Fruit fly (Drosophila melanogaster): ENCODE measurements around the gene Hcf.

Gene Hcf

dm6 chr4:405225-405624, 45.5 kb downstream of the Hcf start:
- TF ChIP-seq peb (GFP tag; IDR thresholded peaks at IDR 0.05) (no peak), shn (GFP tag; optimal IDR thresholded peaks at IDR 0.05) (no peak), Gsc (GFP tag; IDR thresholded peaks at IDR 0.05) (no peak), Hr78 (GFP tag; optimal IDR thresholded peaks at IDR 0.05) (no peak), scrt (GFP tag; optimal IDR thresholded peaks at IDR 0.05) (peak; percentile 20), CG2199 (GFP tag; IDR thresholded peaks at IDR 0.05) (peak; percentile 83; the same call in 2 of the 3 replicates), Ets65A (GFP tag) (peak; percentile 78)

- TF ChIP-seq Oaz (GFP tag; IDR thresholded peaks at IDR 0.05) (no peak), prd (optimal IDR thresholded peaks at IDR 0.05) (no peak), prd (GFP tag; IDR thresholded peaks at IDR 0.05) (no peak), CG30431 (GFP tag; optimal IDR thresholded peaks at IDR 0.05) (no peak), sisA (GFP tag; IDR thresholded peaks at IDR 0.05) (no peak), emc (GFP tag; optimal IDR thresholded peaks at IDR 0.05) (no peak), CG15479 (GFP tag; optimal IDR thresholded peaks at IDR 0.05) (peak; percentile 78), CG4424 (GFP tag; optimal IDR thresholded peaks at IDR 0.05) (no peak), Fer1 (GFP tag; optimal IDR thresholded peaks at IDR 0.05) (no peak), Ptx1 (GFP tag; IDR thresholded peaks at IDR 0.05) (no peak), tll (GFP tag; optimal IDR thresholded peaks at IDR 0.05) (peak in 1 of 2 experiments; percentile 98), Kr (GFP tag; optimal IDR thresholded peaks at IDR 0.05) (peak; percentile 54), CG12155 (GFP tag; optimal IDR thresholded peaks at IDR 0.05) (no peak), zen (tag; optimal IDR thresholded peaks at IDR 0.05) (peak; percentile 95), CG11504 (tag; optimal IDR thresholded peaks at IDR 0.05) (no peak), sens (GFP tag) (peak; percentile 21), Med (GFP tag) (peak; percentile 67), MESR4 (GFP tag; optimal IDR thresholded peaks at IDR 0.05) (no peak), CG12659 (GFP tag; optimal IDR thresholded peaks at IDR 0.05) (no peak), fd102C (GFP tag; optimal IDR thresholded peaks at IDR 0.05) (peak; percentile 76), odd (GFP tag; optimal IDR thresholded peaks at IDR 0.05) (no peak), Aef1 (GFP tag; IDR thresholded peaks at IDR 0.05) (no peak), salm (tag; optimal IDR thresholded peaks at IDR 0.05) (no peak), Myb (GFP tag; optimal IDR thresholded peaks at IDR 0.05) (no peak), nerfin-2 (GFP tag; IDR thresholded peaks at IDR 0.05; ENCODE audit: partially characterized antibody) (no peak), D19A (tag; optimal IDR thresholded peaks at IDR 0.05) (peak; percentile 67), Nf-YB (GFP tag; optimal IDR thresholded peaks at IDR 0.05) (peak; percentile 56), Adf1 (GFP tag; IDR thresholded peaks at IDR 0.05) (no peak), CG7928 (GFP tag; optimal IDR thresholded peaks at IDR 0.05) (no peak), Ravus (GFP tag; IDR thresholded peaks at IDR 0.05) (no peak), Dref (GFP tag; IDR thresholded peaks at IDR 0.05) (no peak), Rx (GFP tag; IDR thresholded peaks at IDR 0.05) (no peak), CG3847 (GFP tag; IDR thresholded peaks at IDR 0.05) (no peak), CG18476 (GFP tag; optimal IDR thresholded peaks at IDR 0.05) (no peak), CG1647 (GFP tag; optimal IDR thresholded peaks at IDR 0.05) (no peak), Awh (GFP tag; IDR thresholded peaks at IDR 0.05) (no peak), Stat92E (GFP tag; optimal IDR thresholded peaks at IDR 0.05) (no peak), cad (GFP tag; optimal IDR thresholded peaks at IDR 0.05) (peak; percentile 22), ken (GFP tag; IDR thresholded peaks at IDR 0.05) (no peak), peb (GFP tag; IDR thresholded peaks at IDR 0.05) (no peak), wek (GFP tag; optimal IDR thresholded peaks at IDR 0.05) (no peak), Six4 (GFP tag; optimal IDR thresholded peaks at IDR 0.05) (no peak), CG8924 (tag; optimal IDR thresholded peaks at IDR 0.05) (no peak), CkIIα-i1 (GFP tag; IDR thresholded peaks at IDR 0.05) (no peak), CG12769 (tag; optimal IDR thresholded peaks at IDR 0.05) (no peak)
Measured at dm6 chr4:406330-406729, 46.6 kb downstream of the Hcf start.
